Worm (Caenorhabditis elegans): ENCODE measurements around the gene Y73B6BL.44.

Y73B6BL.44 gene

ce11 chrIV:6517859-6518258 is 24.5 kb downstream of the Y73B6BL.44 start, which contains the start of gene C01G5.7:
Gene C01G5.7, plus strand, starts transcription at chrIV:6518159.
- TF ChIP-seq Y55F3AM.14 (GFP tag; optimal IDR thresholded peaks at IDR 0.05) (no peak), ZK546.5 (tag; optimal IDR thresholded peaks at IDR 0.05) (no peak), C34F6.9 (tag; optimal IDR thresholded peaks at IDR 0.05) (no peak), nhr-6 (tag; optimal IDR thresholded peaks at IDR 0.05) (no peak), sma-3 (GFP tag; optimal IDR thresholded peaks at IDR 0.05) (no peak), mab-5 (tag; optimal IDR thresholded peaks at IDR 0.05) (no peak), aly-2 (tag; optimal IDR thresholded peaks at IDR 0.05) (no peak), nhr-10 (tag; optimal IDR thresholded peaks at IDR 0.05) (no peak), elt-3 (tag; optimal IDR thresholded peaks at IDR 0.05) (no peak), nhr-25 (tag; optimal IDR thresholded peaks at IDR 0.05) (no peak), nhr-21 (tag; optimal IDR thresholded peaks at IDR 0.05) (no peak)

- peak; percentile 43 for TF ChIP-seq fos-1 (tag; optimal IDR thresholded peaks at IDR 0.05)
- no peak for TF ChIP-seq ztf-1 (GFP tag; conservative IDR thresholded peaks at IDR 0.05)
Observed at ce11 chrIV:6519593-6519992, 26.2 kb downstream of the Y73B6BL.44 start, which contains the start of gene C01G5.9. Gene C01G5.9, plus strand, starts transcription at chrIV:6519893.

ce11 chrIV:6522305-6522917 is 29.0 kb downstream of the Y73B6BL.44 start, which contains the start of gene ddi-1:
Gene ddi-1, plus strand, starts transcription at chrIV:6522867.
- no peak for TF ChIP-seq ama-1 (optimal IDR thresholded peaks at IDR 0.05)
- TF ChIP-seq lsy-2 (tag; optimal IDR thresholded peaks at IDR 0.05) = no peak
- no peak for TF ChIP-seq egl-27 (tag; optimal IDR thresholded peaks at IDR 0.05)
- no peak for TF ChIP-seq nhr-129 (tag; optimal IDR thresholded peaks at IDR 0.05)
- no peak for TF ChIP-seq ceh-16 (tag; optimal IDR thresholded peaks at IDR 0.05)
- no peak for TF ChIP-seq C34F6.9 (tag; optimal IDR thresholded peaks at IDR 0.05)
- TF ChIP-seq ZK546.5 (tag; optimal IDR thresholded peaks at IDR 0.05) = no peak
- TF ChIP-seq unc-62 (GFP tag; optimal IDR thresholded peaks at IDR 0.05) = no peak
- TF ChIP-seq sma-9 (GFP tag; optimal IDR thresholded peaks at IDR 0.05) = no peak
- no peak for TF ChIP-seq sma-9 (tag; optimal IDR thresholded peaks at IDR 0.05)
- TF ChIP-seq nhr-77 (tag; optimal IDR thresholded peaks at IDR 0.05) = no peak
- TF ChIP-seq elt-3 (tag; optimal IDR thresholded peaks at IDR 0.05) = no peak
- no peak for TF ChIP-seq sem-4 (tag; optimal IDR thresholded peaks at IDR 0.05)
- no peak for TF ChIP-seq alr-1 (tag; optimal IDR thresholded peaks at IDR 0.05)
- TF ChIP-seq ztf-1 (GFP tag; conservative IDR thresholded peaks at IDR 0.05) = no peak
- no peak for TF ChIP-seq zag-1 (tag; optimal IDR thresholded peaks at IDR 0.05)
- TF ChIP-seq fos-1 (tag; optimal IDR thresholded peaks at IDR 0.05) = no peak
- no peak for TF ChIP-seq elt-1 (tag; optimal IDR thresholded peaks at IDR 0.05)
- TF ChIP-seq unc-55 (GFP tag; optimal IDR thresholded peaks at IDR 0.05) = no peak

ce11 chrIV:6523773-6524172 is 30.4 kb downstream of the Y73B6BL.44 start:
- TF ChIP-seq lin-39 (tag; optimal IDR thresholded peaks at IDR 0.05) (no peak), ceh-82 (tag; optimal IDR thresholded peaks at IDR 0.05) (no peak), R02D3.7 (tag; optimal IDR thresholded peaks at IDR 0.05) (no peak), nhr-21 (tag; optimal IDR thresholded peaks at IDR 0.05) (no peak), skn-1 (tag; optimal IDR thresholded peaks at IDR 0.05) (no peak), nhr-77 (tag; optimal IDR thresholded peaks at IDR 0.05) (no peak), snpc-4 (tag; optimal IDR thresholded peaks at IDR 0.05) (no peak), dmd-4 (tag; optimal IDR thresholded peaks at IDR 0.05) (no peak), elt-1 (tag; optimal IDR thresholded peaks at IDR 0.05) (no peak), ztf-4 (tag; optimal IDR thresholded peaks at IDR 0.05) (no peak)

- TF ChIP-seq nhr-11 (tag; optimal IDR thresholded peaks at IDR 0.05) = no peak
- no peak for TF ChIP-seq unc-62 (GFP tag; optimal IDR thresholded peaks at IDR 0.05)
Observed at ce11 chrIV:6524531-6524930, 31.1 kb downstream of the Y73B6BL.44 start, which contains the start of gene C01G5.5. Gene C01G5.5, plus strand, starts transcription at chrIV:6524610.

ce11 chrIV:6526522-6526921 is 33.1 kb downstream of the Y73B6BL.44 start:
- TF ChIP-seq crh-2 (tag; optimal IDR thresholded peaks at IDR 0.05) (no peak), nhr-11 (tag; optimal IDR thresholded peaks at IDR 0.05) (no peak), mbf-1 (tag; optimal IDR thresholded peaks at IDR 0.05) (no peak), mab-5 (tag; optimal IDR thresholded peaks at IDR 0.05) (no peak), nhr-25 (tag; optimal IDR thresholded peaks at IDR 0.05) (no peak), sma-3 (GFP tag; optimal IDR thresholded peaks at IDR 0.05) (no peak), blmp-1 (tag; optimal IDR thresholded peaks at IDR 0.05; ENCODE audit: insufficient read depth) (no peak), ztf-1 (GFP tag; conservative IDR thresholded peaks at IDR 0.05) (no peak), elt-1 (tag; optimal IDR thresholded peaks at IDR 0.05) (no peak), fos-1 (tag; optimal IDR thresholded peaks at IDR 0.05) (no peak), peb-1 (tag; optimal IDR thresholded peaks at IDR 0.05) (no peak), unc-55 (GFP tag; optimal IDR thresholded peaks at IDR 0.05) (no peak), ama-1 (optimal IDR thresholded peaks at IDR 0.05) (no peak), skn-1 (tag; optimal IDR thresholded peaks at IDR 0.05) (no peak), F13H6.1 (tag; optimal IDR thresholded peaks at IDR 0.05) (no peak), ztf-11 (tag; optimal IDR thresholded peaks at IDR 0.05) (no peak), sma-9 (GFP tag; optimal IDR thresholded peaks at IDR 0.05) (no peak), sma-9 (tag; optimal IDR thresholded peaks at IDR 0.05) (no peak), nhr-23 (tag; optimal IDR thresholded peaks at IDR 0.05) (no peak), sem-4 (tag; optimal IDR thresholded peaks at IDR 0.05) (no peak), R02D3.7 (tag; optimal IDR thresholded peaks at IDR 0.05) (no peak)
